Worm (Caenorhabditis elegans) whole organism, late embryonic: Measurements from ENCODE around the gene F17C8.6.
"Not testable (repeated sequence)": the region's sequence is repeated elsewhere in the genome, so short reads cannot be mapped to it uniquely, and the experiment has no call there.

Experiments used
- C08G9.2 ChIP-seq: sonication (generic microtip); optimal IDR thresholded peaks from 2 replicates; lab custom pipeline; 2016; ENCODE audit warnings: mild to moderate bottlenecking, missing genetic modification characterization, moderate library complexity, missing compliant biosample characterization
- C38D4.7 ChIP-seq: fragments of 200-800 bp; sonication (Bioruptor generic); optimal IDR thresholded peaks from 2 replicates; lab custom pipeline; 2018; ENCODE audit warnings: mild to moderate bottlenecking, missing genetic modification characterization, moderate library complexity, missing compliant biosample characterization
- F13H6.1 ChIP-seq: sonication (generic microtip); optimal IDR thresholded peaks from 2 replicates; lab custom pipeline; 2016; ENCODE audit warnings: missing genetic modification characterization, missing compliant biosample characterization
- ceh-18 ChIP-seq: sonication (generic microtip); optimal IDR thresholded peaks from 2 replicates; lab custom pipeline; 2016; ENCODE audit warnings: missing genetic modification characterization, missing compliant biosample characterization
- ceh-30 ChIP-seq: fragments of 150-350 bp; optimal IDR thresholded peaks from 2 replicates; lab custom pipeline; 2014; ENCODE audit warnings: missing biosample characterization, missing genetic modification characterization
- ceh-31 ChIP-seq: sonication (generic microtip); optimal IDR thresholded peaks from 2 replicates; lab custom pipeline; 2016; ENCODE audit warnings: missing genetic modification characterization, missing compliant biosample characterization
- ceh-48 ChIP-seq: sonication (generic microtip); optimal IDR thresholded peaks from 2 replicates; lab custom pipeline; 2016; ENCODE audit warnings: missing genetic modification characterization, inconsistent platforms, missing compliant biosample characterization
- ceh-9 ChIP-seq: sonication (generic microtip); optimal IDR thresholded peaks from 2 replicates; lab custom pipeline; 2016; ENCODE audit warnings: mild to moderate bottlenecking, missing genetic modification characterization, inconsistent platforms, missing compliant biosample characterization
- che-1 ChIP-seq: sonication (generic microtip); optimal IDR thresholded peaks from 2 replicates; lab custom pipeline; 2016; ENCODE audit warnings: mild to moderate bottlenecking, missing genetic modification characterization, missing compliant biosample characterization
- dmd-4 ChIP-seq: sonication (generic microtip); optimal IDR thresholded peaks from 2 replicates; lab custom pipeline; 2016; ENCODE audit warnings: borderline replicate concordance, missing genetic modification characterization, missing compliant biosample characterization
- dve-1 ChIP-seq: sonication (generic microtip); optimal IDR thresholded peaks from 2 replicates; lab custom pipeline; 2017; ENCODE audit warnings: antibody characterized with exemption, mild to moderate bottlenecking, missing genetic modification characterization, missing compliant biosample characterization
- elt-4 ChIP-seq: sonication (generic microtip); optimal IDR thresholded peaks from 2 replicates; lab custom pipeline; 2016; ENCODE audit warnings: missing genetic modification characterization, missing compliant biosample characterization
- fkh-6 ChIP-seq: sonication (generic microtip); optimal IDR thresholded peaks from 2 replicates; lab custom pipeline; 2016; ENCODE audit warnings: missing genetic modification characterization, missing compliant biosample characterization
- hlh-13 ChIP-seq: fragments of 200-800 bp; sonication (Bioruptor generic); optimal IDR thresholded peaks from 2 replicates; lab custom pipeline; 2018; ENCODE audit warnings: mild to moderate bottlenecking, missing genetic modification characterization, missing compliant biosample characterization
- hlh-6 ChIP-seq: sonication (generic microtip); optimal IDR thresholded peaks from 2 replicates; lab custom pipeline; 2016; ENCODE audit warnings: missing genotype, missing genetic modification characterization, missing compliant biosample characterization
- lim-6 ChIP-seq: sonication (generic microtip); optimal IDR thresholded peaks from 2 replicates; lab custom pipeline; 2016; ENCODE audit warnings: missing genetic modification characterization, missing compliant biosample characterization
- mec-3 ChIP-seq: sonication (generic microtip); optimal IDR thresholded peaks from 2 replicates; lab custom pipeline; 2016; ENCODE audit warnings: borderline replicate concordance, missing genetic modification characterization, missing compliant biosample characterization
- nhr-11 ChIP-seq: fragments of 150-350 bp; optimal IDR thresholded peaks from 2 replicates; lab custom pipeline; 2014; ENCODE audit warnings: missing biosample characterization, missing genetic modification characterization
- nhr-232 ChIP-seq: sonication (generic microtip); optimal IDR thresholded peaks from 2 replicates; lab custom pipeline; 2016; ENCODE audit warnings: missing genetic modification characterization, missing compliant biosample characterization
- npax-4 ChIP-seq: sonication (generic microtip); optimal IDR thresholded peaks from 2 replicates; lab custom pipeline; 2016; ENCODE audit warnings: missing genetic modification characterization, missing compliant biosample characterization
- pat-9 ChIP-seq: fragments of 200-800 bp; sonication (Bioruptor generic); optimal IDR thresholded peaks from 2 replicates; lab custom pipeline; 2018; ENCODE audit warnings: mild to moderate bottlenecking, missing genetic modification characterization, moderate library complexity, missing compliant biosample characterization
- pha-2 ChIP-seq: sonication (generic microtip); optimal IDR thresholded peaks from 2 replicates; lab custom pipeline; 2017; ENCODE audit warnings: mild to moderate bottlenecking, missing genetic modification characterization, missing compliant biosample characterization
- pha-4 ChIP-seq: fragments of 150-350 bp; optimal IDR thresholded peaks from 2 replicates; lab custom pipeline; 2018; ENCODE audit warnings: missing biosample characterization, missing genetic modification reagents, missing genetic modification characterization
- sdc-2 ChIP-seq: sonication (generic microtip); optimal IDR thresholded peaks from 2 replicates; lab custom pipeline; 2016; ENCODE audit warnings: missing genotype, missing genetic modification characterization, missing compliant biosample characterization
- syd-9 ChIP-seq: sonication (generic microtip); optimal IDR thresholded peaks from 2 replicates; lab custom pipeline; 2016; ENCODE audit warnings: mild to moderate bottlenecking, missing genetic modification characterization, moderate library complexity, missing compliant biosample characterization
- tbx-2 ChIP-seq: sonication (generic microtip); optimal IDR thresholded peaks from 2 replicates; lab custom pipeline; 2016; ENCODE audit warnings: missing genetic modification characterization, missing compliant biosample characterization
- tbx-7 ChIP-seq: sonication (generic microtip); optimal IDR thresholded peaks from 2 replicates; lab custom pipeline; 2016; ENCODE audit warnings: missing genotype, missing genetic modification characterization, missing compliant biosample characterization
- ttx-3 ChIP-seq: sonication (generic microtip); optimal IDR thresholded peaks from 2 replicates; lab custom pipeline; 2016; ENCODE audit warnings: missing genetic modification reagents, missing genetic modification characterization, missing compliant biosample characterization
- unc-55 ChIP-seq: sonication (generic microtip); optimal IDR thresholded peaks from 2 replicates; lab custom pipeline; 2017; ENCODE audit warnings: missing biosample characterization, missing genetic modification reagents, missing genetic modification characterization
- unc-86 ChIP-seq: sonication (generic microtip); optimal IDR thresholded peaks from 2 replicates; lab custom pipeline; 2016; ENCODE audit warnings: missing genetic modification characterization, missing compliant biosample characterization

The F17C8.6 gene

DNA sequence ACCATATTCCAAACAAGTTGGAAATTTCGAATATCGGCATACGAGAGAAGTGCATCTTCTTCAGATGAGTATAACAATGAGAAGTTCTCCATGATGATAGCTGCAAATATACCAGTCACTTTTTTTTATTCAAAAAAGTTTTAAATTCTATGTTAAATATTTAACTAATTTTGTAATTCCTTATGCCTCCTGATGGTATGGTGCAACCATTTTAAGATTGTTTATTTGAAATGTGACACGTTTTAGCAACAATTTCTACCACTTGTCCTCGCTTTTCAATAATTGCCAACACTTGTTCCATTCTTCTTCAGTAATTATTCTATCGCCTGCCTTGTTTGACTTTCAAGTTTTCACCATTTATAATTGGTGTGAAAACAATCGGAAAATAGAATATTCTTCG lies at the start of gene F17C8.6:
F17C8.6 (minus strand) TSS at position 101 of the 400 bp plus-strand sequence.
- TF ChIP-seq ceh-31 (tag; lab: Kevin White, UChicago), result no peak
- no peak for TF ChIP-seq F13H6.1
- TF ChIP-seq nhr-232 (tag; lab: Kevin White, UChicago), result no peak
- TF ChIP-seq elt-4 (tag; lab: Kevin White, UChicago), result no peak
- TF ChIP-seq tbx-2 (tag; lab: Kevin White, UChicago), result no peak
- no peak for TF ChIP-seq pha-4 (tag; lab: Kevin White, UChicago)
- no peak for TF ChIP-seq C38D4.7 (GFP tag; lab: Kevin White, UChicago)
- TF ChIP-seq lim-6 (tag; lab: Kevin White, UChicago), result no peak
- TF ChIP-seq che-1 (tag; lab: Kevin White, UChicago), result no peak

DNA sequence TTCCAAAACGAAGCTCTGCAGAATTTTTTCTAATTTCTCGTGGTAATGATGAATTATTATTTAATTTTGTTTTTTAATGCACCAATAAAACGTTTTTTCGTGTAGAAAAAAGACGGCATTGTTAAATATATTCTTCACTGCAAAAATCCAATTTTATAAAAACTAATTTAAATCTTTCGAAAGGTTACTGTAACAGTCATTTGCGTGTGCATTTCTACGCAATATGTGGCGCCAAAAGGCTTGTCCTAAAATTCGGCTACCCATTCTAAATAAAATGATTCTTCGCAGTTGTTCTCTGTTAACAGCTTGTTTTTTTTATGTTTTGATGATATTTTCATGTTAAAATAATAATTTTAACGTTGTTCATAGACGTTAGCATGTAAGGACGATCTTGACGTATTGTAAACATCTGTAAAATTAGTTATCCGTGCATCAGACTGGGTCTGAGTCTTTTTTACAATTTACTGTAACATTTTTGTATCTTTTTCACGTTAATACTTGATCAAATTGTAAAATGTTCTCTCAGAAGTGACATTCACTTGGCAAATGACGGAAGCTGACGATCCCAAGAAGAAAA lies 46.8 kb upstream of the F17C8.6 start, which contains the start of gene mip-1:
mip-1 (plus strand) TSS at position 527 of the 577 bp plus-strand sequence.
- TF ChIP-seq nhr-11 (no peak), elt-4 (tag; lab: Kevin White, UChicago) (no peak), npax-4 (tag; lab: Kevin White, UChicago) (no peak), C08G9.2 (tag; lab: Kevin White, UChicago) (no peak)

DNA sequence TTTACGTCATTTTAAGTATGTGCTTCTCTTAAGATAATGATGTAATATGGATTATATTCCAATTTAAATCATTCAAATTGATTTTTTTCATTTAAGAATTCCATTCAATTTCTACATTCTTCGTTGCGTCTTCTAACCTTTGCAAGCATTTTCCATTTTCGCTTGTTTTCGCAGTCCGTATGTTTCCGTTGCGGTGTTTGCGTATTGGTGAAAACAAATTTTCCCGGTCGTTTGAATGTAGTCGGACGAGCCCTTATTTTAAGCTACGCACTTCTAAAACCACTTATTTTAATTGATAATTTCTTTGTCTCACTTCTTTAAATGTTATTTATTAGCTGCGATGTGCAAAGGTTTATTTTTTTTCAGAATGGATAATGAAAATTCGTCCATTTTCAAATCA lies 39.9 kb upstream of the F17C8.6 start, which contains the start of gene mel-28:
mel-28 (plus strand) TSS at position 367 of the 400 bp plus-strand sequence.
- no peak for TF ChIP-seq mec-3
- TF ChIP-seq fkh-6 (tag; lab: Kevin White, UChicago), result no peak
- no peak for TF ChIP-seq hlh-6 (tag; lab: Kevin White, UChicago)
- no peak for TF ChIP-seq ceh-18 (tag; lab: Kevin White, UChicago)
- TF ChIP-seq ceh-9, result no peak
- no peak for TF ChIP-seq syd-9 (tag; lab: Kevin White, UChicago)
- TF ChIP-seq F13H6.1, result no peak
- no peak for TF ChIP-seq pat-9 (tag; lab: Kevin White, UChicago)
- TF ChIP-seq pha-2 (tag; lab: Kevin White, UChicago), result no peak
- no peak for TF ChIP-seq tbx-7 (tag; lab: Kevin White, UChicago)
- TF ChIP-seq hlh-13 (GFP tag; lab: Kevin White, UChicago), result no peak
- TF ChIP-seq sdc-2 (tag; lab: Kevin White, UChicago), result no peak
- TF ChIP-seq ttx-3 (tag; lab: Kevin White, UChicago), result no peak
- TF ChIP-seq unc-55 (GFP tag; lab: Kevin White, UChicago), result no peak
- no peak for TF ChIP-seq ceh-30 (tag; lab: Kevin White, UChicago)
- TF ChIP-seq dmd-4 (tag; lab: Kevin White, UChicago), result no peak
- TF ChIP-seq, all 69 proteins: peak for 0

DNA sequence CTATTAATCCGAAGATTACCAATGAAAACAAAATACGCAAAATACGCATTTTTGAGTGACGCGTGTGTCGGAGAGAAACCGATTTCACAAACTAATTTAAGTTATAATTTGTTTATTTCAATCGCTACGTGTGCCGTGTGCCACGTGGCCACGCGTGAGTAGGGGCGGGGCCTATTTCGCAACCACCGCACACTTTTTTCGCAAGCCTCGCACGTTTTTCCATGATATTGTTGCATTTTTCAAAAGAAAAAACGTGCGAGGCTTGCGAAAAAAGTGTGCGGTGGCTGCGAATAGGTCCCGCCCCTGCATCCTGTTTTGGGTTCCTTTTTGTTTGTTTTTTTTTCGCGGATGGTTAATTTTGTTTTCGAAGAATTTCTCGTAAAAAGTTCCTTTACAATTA lies 39.3 kb upstream of the F17C8.6 start, which contains the start of gene enu-3.2:
enu-3.2 (minus strand) TSS at position 105 of the 400 bp plus-strand sequence.
- TF ChIP-seq ceh-18, dve-1, tbx-2 (tag; lab: Kevin White, UChicago): not testable (repeated sequence)

DNA sequence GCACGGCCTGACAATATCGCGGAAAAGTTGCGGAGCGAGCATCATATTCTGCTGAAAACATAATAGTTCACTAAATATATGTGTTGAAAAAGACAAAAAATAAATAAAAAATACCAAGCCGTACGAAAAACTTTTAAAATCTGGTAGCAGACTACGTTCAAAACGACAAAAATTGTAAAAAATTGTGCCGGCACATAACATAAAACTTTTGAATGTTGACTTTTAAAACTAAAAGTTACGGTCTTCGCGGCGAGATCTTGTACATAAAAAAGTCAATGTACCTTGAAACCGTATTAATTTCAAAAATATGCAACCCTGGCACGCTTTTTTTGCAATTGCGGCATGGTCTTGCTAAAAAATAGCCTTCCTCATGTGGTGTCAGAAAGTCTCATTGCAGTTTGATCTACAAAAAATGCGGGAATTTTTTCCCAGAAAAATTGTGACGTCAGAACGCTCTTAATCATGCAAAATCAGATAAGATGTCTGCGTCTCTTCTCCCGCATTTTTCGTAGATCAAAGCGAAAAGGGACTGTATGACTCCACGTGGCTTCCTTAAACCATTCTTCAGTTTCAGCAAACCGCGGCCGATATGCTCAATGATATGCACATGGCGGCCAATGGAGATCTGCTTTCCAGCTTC lies 36.2 kb upstream of the F17C8.6 start, which contains the start of the genes gex-5 and C38D4.10:
gex-5 (minus strand) TSS at position 51 of the 640 bp plus-strand sequence.
C38D4.10 (plus strand) TSS at position 590 of the 640 bp plus-strand sequence.
- not testable (repeated sequence) for TF ChIP-seq fkh-6 (tag; lab: Kevin White, UChicago); ceh-48; unc-86 (tag; lab: Kevin White, UChicago)
